Fruit fly (Drosophila melanogaster): Measurements from ENCODE around the gene CG12093.

The CG12093 gene

DNA sequence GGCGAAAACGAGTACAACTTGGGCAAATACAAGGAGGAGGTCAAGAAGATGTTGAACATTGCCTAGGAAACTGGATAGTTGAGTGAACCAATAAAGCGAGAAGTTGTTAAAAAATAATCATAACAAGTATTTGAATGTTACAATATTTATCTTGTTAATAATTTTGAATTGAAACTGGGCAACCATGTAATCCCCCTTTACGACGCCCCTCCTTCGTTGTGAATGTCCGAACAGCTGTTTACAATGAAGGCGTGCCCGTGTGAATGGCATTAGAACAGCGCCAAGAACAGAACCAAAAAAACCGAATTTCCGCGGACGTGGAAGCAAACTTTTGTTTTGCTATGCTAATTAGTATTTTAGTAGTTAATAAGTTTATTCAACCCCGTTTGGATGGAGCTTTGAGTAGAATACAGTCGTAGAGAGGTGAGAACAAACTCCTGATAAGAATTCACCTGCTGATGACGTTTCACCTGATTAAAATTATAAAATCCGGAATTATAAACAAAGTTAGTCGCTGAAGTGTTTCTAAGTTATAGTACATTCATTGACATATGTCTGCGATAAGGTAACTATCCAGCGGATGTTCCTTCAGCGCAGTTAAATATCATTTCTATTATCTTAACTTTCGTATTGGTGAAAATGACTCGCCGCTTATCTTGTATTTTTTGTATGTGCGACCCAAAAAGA is 8.3 kb upstream of the CG12093 start, which contains the start of gene Pgant6 (continued):
- peak; percentile 32 for TF ChIP-seq sug (tag; optimal IDR thresholded peaks at IDR 0.05)
- peak; percentile 6 for TF ChIP-seq CG15514 (GFP tag; optimal IDR thresholded peaks at IDR 0.05)
- peak; percentile 37 for TF ChIP-seq mam (GFP tag; optimal IDR thresholded peaks at IDR 0.05)
- no peak for TF ChIP-seq danr (GFP tag; IDR thresholded peaks at IDR 0.05)
- no peak for TF ChIP-seq pan (optimal IDR thresholded peaks at IDR 0.05)
- TF ChIP-seq pan (GFP tag; optimal IDR thresholded peaks at IDR 0.05 in 1 of 2, IDR thresholded peaks at IDR 0.05 in 1 of 2) = peak in 1 of 2 experiments; percentile 22
- no peak for TF ChIP-seq CG1832 (GFP tag; optimal IDR thresholded peaks at IDR 0.05)
- peak; percentile 24 for TF ChIP-seq grau (tag; optimal IDR thresholded peaks at IDR 0.05)
- peak; percentile 42 for TF ChIP-seq sqz (GFP tag; optimal IDR thresholded peaks at IDR 0.05)
- TF ChIP-seq Dp (GFP tag; optimal IDR thresholded peaks at IDR 0.05) = peak; percentile 52
- no peak for TF ChIP-seq Ptx1 (GFP tag; IDR thresholded peaks at IDR 0.05)
- TF ChIP-seq CG32532 (GFP tag; IDR thresholded peaks at IDR 0.05) = peak; percentile 23; the same call in 1 of the 2 replicates
- TF ChIP-seq Sin3A (optimal IDR thresholded peaks at IDR 0.05) = peak; percentile 25
- TF ChIP-seq GATAe (GFP tag; conservative IDR thresholded peaks at IDR 0.05) = 0 out of 2 replicates have a peak, but pooled peaks have one; percentile 25
- TF ChIP-seq E2f2 (GFP tag; IDR thresholded peaks at IDR 0.05) = peak; percentile 54
- TF ChIP-seq hb (GFP tag; IDR thresholded peaks at IDR 0.05; ENCODE audit: partially characterized antibody) = no peak
- TF ChIP-seq Myb (GFP tag; optimal IDR thresholded peaks at IDR 0.05) = peak; percentile 84
- peak; percentile 40 for TF ChIP-seq lilli (GFP tag; optimal IDR thresholded peaks at IDR 0.05)
- TF ChIP-seq Antp (GFP tag; optimal IDR thresholded peaks at IDR 0.05) = no peak
- TF ChIP-seq phol (tag; optimal IDR thresholded peaks at IDR 0.05) = peak; percentile 30
- TF ChIP-seq trem (tag; optimal IDR thresholded peaks at IDR 0.05) = peak; percentile 13
- TF ChIP-seq row (GFP tag; IDR thresholded peaks at IDR 0.05) = peak; percentile 68
- peak; percentile 76 to 96 for TF ChIP-seq crp (GFP tag; optimal IDR thresholded peaks at IDR 0.05)
- peak; percentile 85 for TF ChIP-seq sens (GFP tag)
- TF ChIP-seq CTCF (GFP tag; optimal IDR thresholded peaks at IDR 0.05) = peak; percentile 3
- TF ChIP-seq Ets97D (GFP tag; optimal IDR thresholded peaks at IDR 0.05) = peak; percentile 33
- TF ChIP-seq tll (GFP tag; optimal IDR thresholded peaks at IDR 0.05) = peak in 1 of 2 experiments; percentile 36
- peak; percentile 29 for TF ChIP-seq CG2120 (GFP tag; optimal IDR thresholded peaks at IDR 0.05)
- peak; percentile 66; the same call in 2 of the 3 replicates for TF ChIP-seq CG34422 (GFP tag; IDR thresholded peaks at IDR 0.05)

DNA sequence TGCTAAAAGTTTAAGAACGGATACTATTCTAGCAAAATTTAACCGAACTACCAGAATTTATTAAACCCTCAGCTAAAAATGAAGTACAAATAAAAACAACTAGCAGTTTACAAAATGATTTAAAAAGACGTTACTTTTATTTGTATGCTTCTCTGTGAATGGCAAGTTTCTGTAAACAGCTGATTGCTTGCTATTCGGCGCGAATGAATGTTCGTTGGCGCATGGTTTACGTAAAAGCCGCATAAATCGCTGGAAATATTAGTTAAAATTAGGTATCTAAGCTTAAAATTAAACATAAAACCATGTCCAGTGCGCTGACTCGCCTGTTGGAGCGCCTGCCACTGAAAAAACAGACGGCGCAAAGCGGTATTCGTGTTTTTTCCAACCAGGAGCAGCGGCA is 6.9 kb upstream of the CG12093 start, which contains the start of gene mRpS35:
TSS of gene mRpS35 (plus strand) at position 189 of the 400 bp plus-strand sequence.
- TF ChIP-seq CG9437 (GFP tag; optimal IDR thresholded peaks at IDR 0.05) = peak; percentile 20
- TF ChIP-seq yki (optimal IDR thresholded peaks at IDR 0.05) = peak; percentile 22
- peak; percentile 60 for TF ChIP-seq MBD-R2 (GFP tag; IDR thresholded peaks at IDR 0.05)
- TF ChIP-seq YL-1 (GFP tag; optimal IDR thresholded peaks at IDR 0.05) = peak; percentile 1
- peak; percentile 94 for TF ChIP-seq Myb (GFP tag; optimal IDR thresholded peaks at IDR 0.05)
- TF ChIP-seq crp (GFP tag; optimal IDR thresholded peaks at IDR 0.05) = peak; percentile 33 to 90
- TF ChIP-seq Pdp1 (GFP tag; optimal IDR thresholded peaks at IDR 0.05) = peak in 1 of 2 experiments; percentile 90
- peak; percentile 29 for TF ChIP-seq Dp (GFP tag; optimal IDR thresholded peaks at IDR 0.05)
- no peak for TF ChIP-seq hth (optimal IDR thresholded peaks at IDR 0.05)
- no peak for TF ChIP-seq CG16863 (GFP tag; optimal IDR thresholded peaks at IDR 0.05)
- TF ChIP-seq Sin3A (optimal IDR thresholded peaks at IDR 0.05) = peak; percentile 15
- TF ChIP-seq CG10959 (GFP tag; IDR thresholded peaks at IDR 0.05) = no peak
- peak; percentile 22 for TF ChIP-seq MESR4 (GFP tag; optimal IDR thresholded peaks at IDR 0.05)
- TF ChIP-seq E2f2 (GFP tag; IDR thresholded peaks at IDR 0.05) = 0 out of 2 replicates have a peak, but pooled peaks have one; percentile 31
- peak; percentile 27 for TF ChIP-seq pzg (GFP tag; optimal IDR thresholded peaks at IDR 0.05)
- no peak for TF ChIP-seq CG31441 (GFP tag; IDR thresholded peaks at IDR 0.05)
